Fruit fly (Drosophila melanogaster): Measurements from ENCODE around the gene CG18131.

DNA sequence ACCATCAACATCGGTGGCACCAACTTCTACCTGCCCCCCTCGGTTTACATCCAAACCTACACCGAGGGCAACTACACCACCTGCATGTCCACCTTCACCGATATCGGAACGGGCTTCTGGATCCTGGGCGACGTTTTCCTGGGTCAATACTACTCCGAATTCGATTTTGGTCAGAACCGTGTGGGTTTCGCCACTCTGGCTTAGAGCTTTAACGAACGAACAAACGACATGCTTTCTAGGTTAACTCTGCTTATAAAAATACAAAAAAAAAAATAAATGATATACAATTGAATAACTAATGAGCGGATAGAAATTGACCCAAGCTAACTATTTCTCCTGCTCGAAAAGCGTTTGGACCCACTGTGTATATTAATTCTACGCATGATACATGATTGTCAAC lies 5.2 kb downstream of the CG18131 start, which contains the start of gene CG31926:
- TF ChIP-seq CG8478 (optimal IDR thresholded peaks at IDR 0.05) (no peak), CTCF (optimal IDR thresholded peaks at IDR 0.05) (no peak)

Data from S2 (cell line).